Worm (Caenorhabditis elegans): ENCODE data around the gene C34D4.2.

The C34D4.2 gene

DNA sequence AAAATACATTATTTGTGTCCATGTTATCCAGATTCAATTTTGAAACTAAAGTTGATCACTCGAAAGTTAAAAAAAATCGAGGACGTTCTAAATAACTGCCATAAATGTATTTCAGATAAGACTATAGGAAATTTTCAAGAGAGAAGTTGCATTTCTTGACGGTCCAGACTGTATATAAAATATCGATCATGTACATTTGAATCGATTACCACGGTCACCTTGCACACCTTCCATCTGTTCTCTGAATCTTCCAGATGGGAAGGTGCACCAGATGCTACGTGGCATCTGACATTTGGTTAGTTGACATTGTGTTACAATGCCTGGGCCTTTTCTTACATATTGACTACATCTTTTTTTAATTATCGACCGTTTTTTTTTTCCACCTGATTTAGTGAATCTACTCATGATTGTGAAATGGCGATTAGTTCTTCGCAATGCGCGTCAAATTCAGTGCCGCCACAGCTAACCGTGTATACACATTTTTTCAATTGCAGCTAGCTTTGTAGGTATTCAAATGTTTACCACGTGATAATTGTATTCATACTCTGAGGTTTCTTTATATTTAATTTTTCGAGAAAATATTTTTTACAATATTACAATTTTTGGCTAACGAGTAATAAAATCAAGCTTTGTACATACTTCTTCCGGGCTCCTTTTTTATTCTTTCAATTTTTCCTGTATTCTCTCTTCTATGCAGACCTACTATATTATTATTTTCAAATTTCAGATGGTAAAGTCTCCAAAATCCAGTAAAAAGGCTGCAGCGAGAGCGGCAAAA, 13.7 kb downstream of the C34D4.2 start, which contains the start of gene skr-16:
TSS of gene skr-16 (plus strand) at position 728 of the 778 bp plus-strand sequence.
- TF ChIP-seq lin-13 (tag; optimal IDR thresholded peaks at IDR 0.05): peak; percentile 4
- no peak for TF ChIP-seq nhr-28 (tag; optimal IDR thresholded peaks at IDR 0.05)
- peak; percentile 55 for TF ChIP-seq cnd-1 (tag; optimal IDR thresholded peaks at IDR 0.05)
- TF ChIP-seq nhr-2 (tag; optimal IDR thresholded peaks at IDR 0.05): no peak
- TF ChIP-seq hlh-1 (tag; optimal IDR thresholded peaks at IDR 0.05): no peak
- peak; percentile 56 for TF ChIP-seq ceh-39 (tag; optimal IDR thresholded peaks at IDR 0.05)
- no peak for TF ChIP-seq nhr-76 (tag; optimal IDR thresholded peaks at IDR 0.05)
- TF ChIP-seq ceh-83 (GFP tag; optimal IDR thresholded peaks at IDR 0.05): no peak
- no peak for TF ChIP-seq blmp-1 (tag; optimal IDR thresholded peaks at IDR 0.05)
- TF ChIP-seq sptf-1 (tag; optimal IDR thresholded peaks at IDR 0.05): no peak
- TF ChIP-seq drap-1 (GFP tag; optimal IDR thresholded peaks at IDR 0.05): no peak
- TF ChIP-seq ces-1 (GFP tag; optimal IDR thresholded peaks at IDR 0.05): no peak
- no peak for TF ChIP-seq unc-39 (tag; optimal IDR thresholded peaks at IDR 0.05)
- no peak for TF ChIP-seq unc-120 (tag; optimal IDR thresholded peaks at IDR 0.05; ENCODE audit: poor library complexity, severe bottlenecking)
- TF ChIP-seq lsy-2 (tag; optimal IDR thresholded peaks at IDR 0.05): peak; percentile 29

DNA sequence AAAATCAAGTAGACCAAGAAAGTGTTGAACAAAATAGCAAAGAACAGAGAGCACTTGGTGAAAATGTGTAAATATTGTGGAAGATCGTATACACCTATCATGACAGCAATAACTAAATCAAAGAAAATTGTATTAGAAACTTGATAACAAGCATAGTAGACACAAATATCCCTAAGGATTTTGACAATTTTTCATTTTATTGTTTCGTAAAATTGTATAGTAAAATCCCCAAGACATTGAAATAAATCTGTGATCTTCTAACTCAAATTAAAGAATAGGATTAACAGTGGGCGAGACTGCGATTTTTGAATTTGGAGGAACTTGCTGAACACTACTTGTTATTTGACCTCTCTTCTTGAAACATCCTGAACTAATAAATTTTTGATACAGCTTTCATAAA, 16.8 kb downstream of the C34D4.2 start, which contains the start of gene str-220:
TSS of gene str-220 (minus strand) at position 101 of the 400 bp plus-strand sequence.
- TF ChIP-seq ceh-83 (GFP tag; optimal IDR thresholded peaks at IDR 0.05): no peak
- no peak for TF ChIP-seq lsy-2 (tag; optimal IDR thresholded peaks at IDR 0.05)
- no peak for TF ChIP-seq nhr-12 (tag; optimal IDR thresholded peaks at IDR 0.05)
- TF ChIP-seq mls-2 (tag; optimal IDR thresholded peaks at IDR 0.05): no peak
- TF ChIP-seq elt-1 (tag; optimal IDR thresholded peaks at IDR 0.05; ENCODE audit: borderline replicate concordance, insufficient read depth): no peak
- no peak for TF ChIP-seq nhr-237 (tag; optimal IDR thresholded peaks at IDR 0.05)
- no peak for TF ChIP-seq sptf-1 (tag; optimal IDR thresholded peaks at IDR 0.05)
- TF ChIP-seq lin-13 (tag; optimal IDR thresholded peaks at IDR 0.05): no peak
- no peak for TF ChIP-seq blmp-1 (tag; optimal IDR thresholded peaks at IDR 0.05)
- TF ChIP-seq ceh-43 (GFP tag; optimal IDR thresholded peaks at IDR 0.05): no peak
- no peak for TF ChIP-seq unc-62 (GFP tag; optimal IDR thresholded peaks at IDR 0.05)
- no peak for TF ChIP-seq ham-2 (GFP tag; optimal IDR thresholded peaks at IDR 0.05)
- TF ChIP-seq hlh-1 (tag; optimal IDR thresholded peaks at IDR 0.05): no peak

DNA sequence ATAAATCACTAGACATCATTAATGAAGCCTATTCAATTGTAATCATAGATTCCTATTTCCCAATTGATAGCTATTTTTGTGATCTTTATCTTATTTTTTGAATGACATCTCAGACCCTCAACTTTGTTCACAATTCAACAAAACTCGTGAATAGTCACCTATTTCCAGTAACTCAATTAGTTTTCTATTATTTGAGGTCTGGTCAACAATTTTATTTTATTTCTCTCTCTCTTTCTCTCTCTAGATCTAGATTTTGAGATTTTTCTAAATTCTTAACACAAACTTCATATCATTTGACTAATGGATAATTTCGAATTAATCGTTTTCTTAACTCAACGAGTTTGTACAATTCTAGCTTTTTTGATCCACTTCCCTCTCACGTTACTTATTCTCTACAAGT, 19.0 kb downstream of the C34D4.2 start, which contains the start of gene str-1:
TSS of gene str-1 (plus strand) at position 301 of the 400 bp plus-strand sequence.
- TF ChIP-seq lin-13 (tag; optimal IDR thresholded peaks at IDR 0.05) (no peak), nhr-28 (tag; optimal IDR thresholded peaks at IDR 0.05) (no peak), elt-3 (tag; optimal IDR thresholded peaks at IDR 0.05) (no peak), ceh-83 (GFP tag; optimal IDR thresholded peaks at IDR 0.05) (no peak), mab-5 (tag; optimal IDR thresholded peaks at IDR 0.05) (no peak), M03D4.4 (tag; optimal IDR thresholded peaks at IDR 0.05) (no peak), bed-3 (GFP tag; optimal IDR thresholded peaks at IDR 0.05) (no peak), tbx-8 (GFP tag; optimal IDR thresholded peaks at IDR 0.05) (no peak), mep-1 (tag; optimal IDR thresholded peaks at IDR 0.05) (no peak)

DNA sequence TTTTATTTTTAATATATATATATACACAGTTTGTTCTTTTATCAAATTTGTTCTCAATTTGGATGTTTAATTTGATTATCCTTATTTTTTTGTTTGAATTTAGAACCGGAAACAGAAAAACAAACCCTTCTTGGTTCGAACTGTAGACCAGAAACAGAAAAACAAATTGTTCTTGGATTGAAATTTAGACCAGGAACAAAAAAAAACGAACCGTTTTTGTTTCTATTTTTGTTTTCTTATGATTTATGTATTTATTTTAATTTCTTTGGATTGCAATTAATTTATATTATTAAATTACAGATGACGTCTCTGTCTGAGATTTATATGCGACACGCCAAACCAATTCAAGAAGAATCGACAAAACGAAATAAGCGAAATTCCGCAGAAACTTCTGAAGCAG, 20.9 kb downstream of the C34D4.2 start, which contains the start of gene C42D4.19:
TSS of gene C42D4.19 (plus strand) at position 301 of the 400 bp plus-strand sequence.
- no peak for TF ChIP-seq ztf-11 (tag; optimal IDR thresholded peaks at IDR 0.05)
- no peak for TF ChIP-seq ceh-39 (tag; optimal IDR thresholded peaks at IDR 0.05)
- TF ChIP-seq mep-1 (tag; optimal IDR thresholded peaks at IDR 0.05): no peak
- TF ChIP-seq nhr-2 (tag; optimal IDR thresholded peaks at IDR 0.05): no peak
- TF ChIP-seq lin-32 (GFP tag; optimal IDR thresholded peaks at IDR 0.05): no peak
- no peak for TF ChIP-seq nhr-12 (tag; optimal IDR thresholded peaks at IDR 0.05)
- TF ChIP-seq cnd-1 (tag; optimal IDR thresholded peaks at IDR 0.05): no peak
- no peak for TF ChIP-seq nhr-76 (tag; optimal IDR thresholded peaks at IDR 0.05)
- no peak for TF ChIP-seq bed-3 (GFP tag; optimal IDR thresholded peaks at IDR 0.05)
- TF ChIP-seq zip-8 (tag; optimal IDR thresholded peaks at IDR 0.05): no peak

DNA sequence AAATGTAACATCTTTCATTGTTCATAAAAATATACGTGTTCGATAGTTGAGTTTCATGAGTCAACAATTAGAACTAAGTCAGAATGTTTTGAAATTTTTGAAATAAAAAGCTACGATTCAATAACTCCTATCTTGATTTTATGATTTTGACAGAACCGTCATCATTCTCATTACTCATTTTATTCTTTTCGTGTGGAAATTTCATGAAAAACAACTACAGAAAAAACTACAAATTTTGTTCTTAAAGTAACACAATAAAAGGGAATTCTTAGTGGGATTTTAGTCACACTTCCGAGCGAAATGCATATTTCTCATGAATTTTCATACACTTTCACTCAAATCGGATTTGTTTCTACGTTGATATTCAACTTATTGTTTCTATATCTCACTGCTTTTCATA, 22.4 kb downstream of the C34D4.2 start, which contains the start of gene str-44:
TSS of gene str-44 (plus strand) at position 301 of the 400 bp plus-strand sequence.
- TF ChIP-seq ceh-43 (GFP tag; optimal IDR thresholded peaks at IDR 0.05) (no peak), elt-1 (tag; optimal IDR thresholded peaks at IDR 0.05; ENCODE audit: borderline replicate concordance, insufficient read depth) (no peak), unc-39 (tag; optimal IDR thresholded peaks at IDR 0.05) (no peak), sptf-1 (tag; optimal IDR thresholded peaks at IDR 0.05) (no peak), flh-1 (GFP tag; optimal IDR thresholded peaks at IDR 0.05) (no peak), lin-13 (tag; optimal IDR thresholded peaks at IDR 0.05) (no peak), mab-5 (tag; optimal IDR thresholded peaks at IDR 0.05) (no peak), mls-2 (tag; optimal IDR thresholded peaks at IDR 0.05) (no peak)
